Fruit fly (Drosophila melanogaster): ENCODE measurements around the gene CG42505.

CG42505 gene

dm6 chr3R:12016828-12017280 is 14.7 kb downstream of the CG42505 start, which contains the start of the genes DCAF12 and Spt3 (continued):
- peak; percentile 70 for TF ChIP-seq CG10267 (tag; optimal IDR thresholded peaks at IDR 0.05)
- peak; percentile 83 for TF ChIP-seq bbx (GFP tag; IDR thresholded peaks at IDR 0.05; ENCODE audit: partially characterized antibody)
- peak; percentile 39; the same call in 1 of the 2 replicates for TF ChIP-seq CG14667 (GFP tag; IDR thresholded peaks at IDR 0.05)
- TF ChIP-seq ac (GFP tag; optimal IDR thresholded peaks at IDR 0.05) = no peak
- no peak for TF ChIP-seq GATAe (GFP tag; conservative IDR thresholded peaks at IDR 0.05)
- TF ChIP-seq grau (tag; optimal IDR thresholded peaks at IDR 0.05) = peak; percentile 79
- TF ChIP-seq Optix (GFP tag; IDR thresholded peaks at IDR 0.05) = no peak
- peak; percentile 22 for TF ChIP-seq fd3F (GFP tag; optimal IDR thresholded peaks at IDR 0.05)
- no peak for TF ChIP-seq CG17568 (GFP tag; optimal IDR thresholded peaks at IDR 0.05)
- TF ChIP-seq CG10366 (GFP tag; IDR thresholded peaks at IDR 0.05) = peak; percentile 35; the same call in 1 of the 2 replicates
- TF ChIP-seq Side (GFP tag; optimal IDR thresholded peaks at IDR 0.05) = peak; percentile 44
- TF ChIP-seq CG8089 (GFP tag; optimal IDR thresholded peaks at IDR 0.05) = no peak
- 0 out of 2 replicates have a peak, but pooled peaks have one; percentile 35 for TF ChIP-seq CG31224 (GFP tag; IDR thresholded peaks at IDR 0.05)
- peak; percentile 94 for TF ChIP-seq hb (GFP tag; IDR thresholded peaks at IDR 0.05; ENCODE audit: partially characterized antibody)
- TF ChIP-seq nerfin-1 (tag; optimal IDR thresholded peaks at IDR 0.05) = peak; percentile 54
- TF ChIP-seq CG12299 (tag; optimal IDR thresholded peaks at IDR 0.05) = peak; percentile 1
- peak; percentile 63 for TF ChIP-seq NfI (GFP tag; optimal IDR thresholded peaks at IDR 0.05)
- TF ChIP-seq ab (GFP tag; optimal IDR thresholded peaks at IDR 0.05) = no peak
- peak; percentile 29 for TF ChIP-seq CG18764 (GFP tag; optimal IDR thresholded peaks at IDR 0.05)
- TF ChIP-seq kah (GFP tag; optimal IDR thresholded peaks at IDR 0.05) = peak; percentile 17
- 0 out of 2 replicates have a peak, but pooled peaks have one; percentile 23 for TF ChIP-seq CG32772 (GFP tag; IDR thresholded peaks at IDR 0.05)
- no peak for TF ChIP-seq Dad (GFP tag; optimal IDR thresholded peaks at IDR 0.05)
- TF ChIP-seq schlank (tag; optimal IDR thresholded peaks at IDR 0.05) = no peak
- TF ChIP-seq dmrt11E (tag; optimal IDR thresholded peaks at IDR 0.05) = peak; percentile 67
- peak; percentile 53 for TF ChIP-seq CG6254 (GFP tag; optimal IDR thresholded peaks at IDR 0.05)
- peak; percentile 61 for TF ChIP-seq caup (GFP tag; optimal IDR thresholded peaks at IDR 0.05; ENCODE audit: severe bottlenecking)
- TF ChIP-seq pros (GFP tag; optimal IDR thresholded peaks at IDR 0.05) = no peak
- 0 out of 2 replicates have a peak, but pooled peaks have one; percentile 33 for TF ChIP-seq cas (GFP tag; IDR thresholded peaks at IDR 0.05)
- peak; percentile 92 for TF ChIP-seq MBD-R2 (GFP tag; IDR thresholded peaks at IDR 0.05)
- no peak for TF ChIP-seq CG3163 (GFP tag; optimal IDR thresholded peaks at IDR 0.05)
- TF ChIP-seq dpn (GFP tag; optimal IDR thresholded peaks at IDR 0.05) = peak in 1 of 2 experiments; percentile 45
- peak; percentile 43; the same call in 1 of the 2 replicates for TF ChIP-seq sob (GFP tag; IDR thresholded peaks at IDR 0.05)
- peak; percentile 91 for TF ChIP-seq Bgb (GFP tag; IDR thresholded peaks at IDR 0.05; ENCODE audit: partially characterized antibody)
- TF ChIP-seq CG4617 (GFP tag; optimal IDR thresholded peaks at IDR 0.05; ENCODE audit: borderline replicate concordance) = peak; percentile 44
- peak; percentile 63 for TF ChIP-seq CG42726 (GFP tag; IDR thresholded peaks at IDR 0.05; ENCODE audit: partially characterized antibody)
- TF ChIP-seq Scr (GFP tag; IDR thresholded peaks at IDR 0.05; ENCODE audit: partially characterized antibody) = peak; percentile 98
- peak; percentile 51 for TF ChIP-seq gcm (GFP tag; optimal IDR thresholded peaks at IDR 0.05)
- 0 out of 3 replicates have a peak, but pooled peaks have one; percentile 50 for TF ChIP-seq dysf (GFP tag; IDR thresholded peaks at IDR 0.05)
- peak; percentile 30 for TF ChIP-seq NK7.1 (GFP tag; optimal IDR thresholded peaks at IDR 0.05)
- no peak for TF ChIP-seq CG11560 (tag; IDR thresholded peaks at IDR 0.05)
- TF ChIP-seq Dbx (GFP tag; IDR thresholded peaks at IDR 0.05) = peak; percentile 49; the same call in 1 of the 3 replicates
- no peak for TF ChIP-seq ap (GFP tag; IDR thresholded peaks at IDR 0.05)
- peak; percentile 55 for TF ChIP-seq Dek (tag; optimal IDR thresholded peaks at IDR 0.05)
- peak; percentile 75 for TF ChIP-seq Sry-δ (GFP tag; optimal IDR thresholded peaks at IDR 0.05)
- no peak for TF ChIP-seq Bdp1 (GFP tag; optimal IDR thresholded peaks at IDR 0.05)
- TF ChIP-seq E2f1 (GFP tag; IDR thresholded peaks at IDR 0.05) = peak; percentile 31; the same call in 1 of the 2 replicates
- TF ChIP-seq CG15696 (tag; optimal IDR thresholded peaks at IDR 0.05) = peak; percentile 78
- TF ChIP-seq CG4730 (GFP tag; IDR thresholded peaks at IDR 0.05) = peak; percentile 32; the same call in 1 of the 2 replicates
- TF ChIP-seq lab (GFP tag; optimal IDR thresholded peaks at IDR 0.05) = peak; percentile 63

Measured in whole organism, embryonic.